Worm (Caenorhabditis elegans) whole organism, midembryonic: ENCODE measurements around the gene ckc-1.

Experiments used
- T22C8.4 ChIP-seq: fragments of 200-800 bp; sonication (Bioruptor generic); IDR thresholded peaks from 2 replicates; pipeline ENCODE4 v1.3.6; 2022; ENCODE audit warnings: missing genetic modification characterization, missing compliant biosample characterization
- cog-1 ChIP-seq: sonication (generic microtip); optimal IDR thresholded peaks from 2 replicates; lab custom pipeline; 2016; ENCODE audit warnings: missing genetic modification characterization, missing compliant biosample characterization
- flt-1 ChIP-seq: fragments of 200-800 bp; sonication (Bioruptor generic); IDR thresholded peaks from 2 replicates; pipeline ENCODE4 v1.3.6; 2022; ENCODE audit warnings: missing genetic modification characterization, missing compliant biosample characterization
- klf-2 ChIP-seq: fragments of 200-800 bp; sonication (Bioruptor generic); conservative IDR thresholded peaks from 2 replicates; pipeline ENCODE4 v1.3.6; 2022; ENCODE audit warnings: missing genetic modification reagents, missing genetic modification characterization, missing compliant biosample characterization
- ref-1 ChIP-seq: fragments of 200-800 bp; sonication (Bioruptor generic); conservative IDR thresholded peaks from 2 replicates; pipeline ENCODE4 v1.3.6; 2022; ENCODE audit warnings: missing genetic modification reagents, missing genetic modification characterization, missing compliant biosample characterization
- ztf-29 ChIP-seq: fragments of 200-800 bp; sonication (Bioruptor generic); IDR thresholded peaks from 2 replicates; pipeline ENCODE4 v1.3.6; 2022; ENCODE audit warnings: missing genetic modification reagents, missing genetic modification characterization, missing compliant biosample characterization

- TF ChIP-seq flt-1 (GFP tag; lab: Robert Waterston, UW), result no peak
- no peak for TF ChIP-seq klf-2 (GFP tag; lab: Robert Waterston, UW)
- TF ChIP-seq ref-1 (GFP tag; lab: Robert Waterston, UW), result no peak
- no peak for TF ChIP-seq ztf-29 (GFP tag; lab: Robert Waterston, UW)
- TF ChIP-seq cog-1, result no peak
- no peak for TF ChIP-seq T22C8.4
Measured at ce11 chrX:3547097-3547496, 29.3 kb upstream of the ckc-1 start.
